Worm (Caenorhabditis elegans) whole organism, young adult: ENCODE measurements around the gene F26F4.8.

Experiments used
- B0261.1 ChIP-seq: sonication (generic microtip); optimal IDR thresholded peaks from 2 replicates; lab custom pipeline; 2016; ENCODE audit warnings: mild to moderate bottlenecking, missing genetic modification characterization, moderate library complexity, missing compliant biosample characterization
- B0336.3 ChIP-seq: fragments of 200-800 bp; sonication (Bioruptor generic); IDR thresholded peaks from 2 replicates; pipeline ENCODE4 v1.3.6; 2022; ENCODE audit warnings: missing genetic modification characterization, missing compliant biosample characterization
- F52B5.7 ChIP-seq: sonication (generic microtip); optimal IDR thresholded peaks from 2 replicates; lab custom pipeline; 2016; ENCODE audit warnings: mild to moderate bottlenecking, missing genetic modification characterization, missing compliant biosample characterization
- K11D2.4 ChIP-seq: fragments of 200-800 bp; sonication (Bioruptor generic); IDR thresholded peaks from 2 replicates; pipeline ENCODE4 v1.3.6; 2022; ENCODE audit warnings: missing genetic modification reagents, missing genetic modification characterization, missing compliant biosample characterization
- Y53F4B.3 ChIP-seq: fragments of 200-800 bp; sonication (Bioruptor generic); IDR thresholded peaks from 2 replicates; pipeline ENCODE4 v1.3.6; 2022; ENCODE audit warnings: missing genetic modification reagents, missing genetic modification characterization, missing compliant biosample characterization
- Y56A3A.18 ChIP-seq: fragments of 200-800 bp; sonication (Bioruptor generic); IDR thresholded peaks from 2 replicates; pipeline ENCODE4 v1.3.6; 2022; ENCODE audit warnings: missing genetic modification reagents, missing genetic modification characterization, missing compliant biosample characterization
- Y95B8A.8 ChIP-seq: fragments of 200-800 bp; sonication (Bioruptor generic); IDR thresholded peaks from 2 replicates; pipeline ENCODE4 v1.3.6; 2022; ENCODE audit warnings: missing genetic modification reagents, missing genetic modification characterization, missing compliant biosample characterization
- attf-6 ChIP-seq: fragments of 200-800 bp; sonication (Bioruptor generic); IDR thresholded peaks from 2 replicates; pipeline ENCODE4 v1.3.6; 2022; ENCODE audit warnings: missing genetic modification reagents, missing genetic modification characterization, missing compliant biosample characterization
- ccch-3 ChIP-seq: fragments of 200-800 bp; sonication (Bioruptor generic); optimal IDR thresholded peaks from 2 replicates; lab custom pipeline; 2018; ENCODE audit warnings: mild to moderate bottlenecking, missing genetic modification characterization, missing compliant biosample characterization
- ceh-100 ChIP-seq: fragments of 200-800 bp; sonication (Bioruptor generic); IDR thresholded peaks from 2 replicates; pipeline ENCODE4 v1.3.6; 2022; ENCODE audit warnings: missing genetic modification reagents, missing genetic modification characterization, missing compliant biosample characterization
- fkh-3 ChIP-seq: sonication (generic microtip); optimal IDR thresholded peaks from 2 replicates; lab custom pipeline; 2016; ENCODE audit warnings: mild to moderate bottlenecking, missing genetic modification characterization, missing compliant biosample characterization
- hmg-20 ChIP-seq: fragments of 200-800 bp; sonication (Bioruptor generic); IDR thresholded peaks from 2 replicates; pipeline ENCODE4 v1.3.6; 2022; ENCODE audit warnings: missing genetic modification reagents, missing genetic modification characterization, missing compliant biosample characterization
- nhr-80 ChIP-seq: sonication (generic microtip); optimal IDR thresholded peaks from 2 replicates; lab custom pipeline; 2016; ENCODE audit warnings: missing genetic modification characterization, missing compliant biosample characterization
- pha-4 ChIP-seq: fragments of 150-350 bp; sonication (generic microtip); optimal IDR thresholded peaks from 2 replicates; lab custom pipeline; 2014; ENCODE audit warnings: missing biosample characterization, missing genetic modification reagents, missing genetic modification characterization
- repo-1 ChIP-seq: sonication (generic microtip); optimal IDR thresholded peaks from 2 replicates; lab custom pipeline; 2017; ENCODE audit warnings: mild to moderate bottlenecking, missing genetic modification characterization, missing compliant biosample characterization
- sdz-38 ChIP-seq: sonication (generic microtip); optimal IDR thresholded peaks from 2 replicates; lab custom pipeline; 2016; ENCODE audit warnings: missing genotype, missing genetic modification characterization, missing compliant biosample characterization
- snpc-3.4 ChIP-seq: sonication (generic microtip); optimal IDR thresholded peaks from 2 replicates; lab custom pipeline; 2017; ENCODE audit warnings: missing genetic modification characterization, mild to moderate bottlenecking, missing compliant biosample characterization, antibody characterized with exemption, moderate library complexity, missing genotype, missing genetic modification reagents
- unc-130 ChIP-seq: sonication (generic microtip); optimal IDR thresholded peaks from 2 replicates; lab custom pipeline; 2016; ENCODE audit warnings: missing genetic modification reagents, missing genetic modification characterization, missing compliant biosample characterization

Gene F26F4.8

DNA sequence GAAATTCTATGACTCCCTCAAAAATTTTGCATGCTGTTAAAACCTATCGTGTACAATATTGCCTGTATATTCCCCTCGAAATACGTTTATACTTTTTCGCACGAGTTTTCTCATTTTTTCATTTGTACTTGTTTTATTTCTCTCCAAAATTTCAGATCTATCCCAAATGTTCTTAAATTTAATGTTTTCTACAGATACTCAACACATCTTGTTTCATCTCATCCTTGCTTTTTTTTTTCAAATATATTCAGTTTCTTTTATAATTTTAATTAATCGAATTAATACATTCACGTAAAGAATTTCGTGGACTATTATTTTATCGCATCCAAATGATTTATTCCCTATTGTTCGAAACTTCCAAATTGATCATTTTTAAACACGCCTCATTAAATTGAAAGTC is 50.4 kb downstream of the F26F4.8 start, which contains the start of gene C35D10.8:
Gene C35D10.8 (plus strand): TSS at position 301 of the 400 bp plus-strand sequence.
- TF ChIP-seq pha-4 (tag; lab: Kevin White, UChicago), result no peak
- no peak for TF ChIP-seq B0336.3 (GFP tag; lab: Robert Waterston, UW)
- TF ChIP-seq repo-1 (tag; lab: Kevin White, UChicago), result no peak
- TF ChIP-seq Y53F4B.3 (GFP tag; lab: Robert Waterston, UW), result no peak
- no peak for TF ChIP-seq ceh-100
- TF ChIP-seq sdz-38 (tag; lab: Kevin White, UChicago), result no peak
- no peak for TF ChIP-seq unc-130 (GFP tag; lab: Kevin White, UChicago)
- TF ChIP-seq attf-6, result no peak
- no peak for TF ChIP-seq Y56A3A.18 (GFP tag; lab: Robert Waterston, UW)
- no peak for TF ChIP-seq hmg-20
- TF ChIP-seq nhr-80 (tag; lab: Kevin White, UChicago), result no peak
- TF ChIP-seq F52B5.7 (tag; lab: Kevin White, UChicago), result no peak
- TF ChIP-seq snpc-3.4 (tag; lab: Kevin White, UChicago), result no peak
- no peak for TF ChIP-seq ccch-3 (GFP tag; lab: Kevin White, UChicago)
- no peak for TF ChIP-seq K11D2.4 (GFP tag; lab: Robert Waterston, UW)
- TF ChIP-seq B0261.1 (tag; lab: Kevin White, UChicago), result no peak
- TF ChIP-seq Y95B8A.8 (GFP tag; lab: Robert Waterston, UW), result no peak
- TF ChIP-seq fkh-3 (tag; lab: Kevin White, UChicago), result no peak
